Worm (Caenorhabditis elegans): ENCODE measurements around the gene lact-1.

- TF ChIP-seq W03F9.2 (tag; optimal IDR thresholded peaks at IDR 0.05) = no peak
- TF ChIP-seq him-1 (tag; optimal IDR thresholded peaks at IDR 0.05) = no peak
- TF ChIP-seq dao-5 (tag; optimal IDR thresholded peaks at IDR 0.05) = no peak
Observed at ce11 chrX:7230877-7231276, 29.3 kb downstream of the lact-1 start.
